Worm (Caenorhabditis elegans): ENCODE data around the gene C34B4.2.

DNA sequence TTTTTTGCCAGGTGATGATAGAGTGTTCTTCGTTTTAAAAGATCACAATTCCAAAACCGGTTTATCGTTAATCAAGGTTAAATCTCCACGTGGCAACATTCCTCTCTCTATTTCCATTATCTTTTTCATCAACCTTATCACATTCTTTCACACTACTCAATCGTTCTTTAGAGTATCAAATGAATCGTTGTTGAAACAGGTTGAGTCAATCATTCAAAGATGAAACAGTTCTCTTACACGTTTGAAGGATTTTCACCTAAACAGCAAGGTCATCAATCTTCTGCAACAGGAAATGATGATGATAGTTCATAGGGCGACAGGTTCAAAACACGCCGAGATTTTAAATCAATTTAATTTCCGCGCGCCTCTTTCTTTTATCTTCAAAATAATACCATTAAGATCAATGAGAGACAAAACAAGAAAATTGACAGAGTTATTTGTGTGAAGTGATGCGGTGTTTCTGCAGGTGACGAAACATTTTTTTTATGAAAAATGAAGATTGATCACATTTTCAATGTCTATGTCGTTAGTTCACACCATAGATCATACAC lies 1.6 kb upstream of the C34B4.2 start:
- TF ChIP-seq him-1 (tag; optimal IDR thresholded peaks at IDR 0.05) (no peak), W03F9.2 (tag; optimal IDR thresholded peaks at IDR 0.05) (no peak), dao-5 (tag; optimal IDR thresholded peaks at IDR 0.05) (no peak)

All from whole organism, L4/young adult.